Worm (Caenorhabditis elegans): ENCODE data around the gene ncs-6.

The ncs-6 gene

ce11 chrII:3546381-3546931 lies 18.1 kb upstream of the ncs-6 start, which contains the start of gene apd-3:
TSS of gene apd-3 (minus strand) at chrII:3546431.
- TF ChIP-seq fkh-2 (tag; optimal IDR thresholded peaks at IDR 0.05) (no peak), sea-2 (GFP tag; optimal IDR thresholded peaks at IDR 0.05) (no peak), nhr-25 (tag; optimal IDR thresholded peaks at IDR 0.05) (no peak), elt-3 (tag; optimal IDR thresholded peaks at IDR 0.05) (no peak), mdl-1 (tag; optimal IDR thresholded peaks at IDR 0.05) (no peak), eor-1 (tag; optimal IDR thresholded peaks at IDR 0.05) (no peak), nfya-1 (tag; optimal IDR thresholded peaks at IDR 0.05; ENCODE audit: insufficient read depth) (no peak), nhr-28 (tag; optimal IDR thresholded peaks at IDR 0.05) (no peak), pha-4 (tag; optimal IDR thresholded peaks at IDR 0.05) (no peak), ztf-4 (tag; optimal IDR thresholded peaks at IDR 0.05) (no peak), elt-2 (tag; optimal IDR thresholded peaks at IDR 0.05) (no peak), pqm-1 (tag; optimal IDR thresholded peaks at IDR 0.05) (no peak), R02D3.7 (tag; optimal IDR thresholded peaks at IDR 0.05) (no peak), lin-39 (tag; optimal IDR thresholded peaks at IDR 0.05) (no peak), fkh-10 (GFP tag; optimal IDR thresholded peaks at IDR 0.05) (no peak), nhr-77 (tag; optimal IDR thresholded peaks at IDR 0.05) (no peak)

DNA sequence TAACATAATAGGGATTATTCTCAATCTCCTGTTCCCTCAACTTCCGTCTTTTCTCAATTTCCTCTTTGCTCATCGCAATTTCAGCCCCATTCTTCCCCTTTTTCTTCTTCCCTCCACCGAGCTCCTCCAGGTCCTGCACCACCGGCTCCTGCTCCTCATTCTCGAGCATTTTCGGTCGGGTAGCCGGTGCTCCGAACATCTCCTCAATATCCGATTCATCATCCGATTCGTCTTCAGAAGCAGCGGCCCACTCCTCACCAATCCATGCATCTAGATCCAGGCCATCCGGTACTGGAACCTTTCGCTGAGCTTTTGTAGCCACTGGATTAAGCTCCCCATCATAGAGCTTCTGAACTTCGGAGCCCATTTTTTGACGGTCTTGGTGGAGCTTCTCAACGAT lies 11.8 kb upstream of the ncs-6 start:
- TF ChIP-seq sea-2 (GFP tag; optimal IDR thresholded peaks at IDR 0.05): no peak

DNA sequence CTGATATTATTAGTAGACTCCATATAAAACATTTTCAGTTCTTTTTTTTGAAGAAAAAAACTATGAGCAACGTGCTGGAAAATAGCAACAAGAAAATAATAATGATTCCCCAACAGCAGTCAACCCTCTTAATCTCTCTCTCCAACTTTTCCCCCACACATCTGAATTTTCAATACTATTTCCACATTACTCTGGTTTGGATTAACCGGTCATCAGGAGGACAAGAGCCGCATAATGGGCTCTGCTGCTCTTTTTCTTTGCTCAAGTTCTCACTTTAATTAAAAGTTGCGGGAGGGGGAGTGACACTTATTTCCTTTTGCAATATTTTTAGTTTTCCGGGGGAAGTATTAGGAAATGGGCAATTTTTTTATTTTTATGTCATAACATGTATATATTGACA lies 856 bp downstream of the ncs-6 start:
- TF ChIP-seq nhr-43 (tag; optimal IDR thresholded peaks at IDR 0.05; ENCODE audit: poor library complexity, severe bottlenecking) (no peak), elt-3 (tag; optimal IDR thresholded peaks at IDR 0.05) (no peak), lsy-12 (tag; optimal IDR thresholded peaks at IDR 0.05) (no peak), pqm-1 (tag; optimal IDR thresholded peaks at IDR 0.05) (no peak), fkh-10 (GFP tag; optimal IDR thresholded peaks at IDR 0.05) (no peak), ceh-9 (tag; optimal IDR thresholded peaks at IDR 0.05) (no peak), ztf-11 (tag; optimal IDR thresholded peaks at IDR 0.05) (no peak), ZK546.5 (tag; optimal IDR thresholded peaks at IDR 0.05) (no peak), nhr-67 (tag; optimal IDR thresholded peaks at IDR 0.05) (no peak), mdl-1 (tag; optimal IDR thresholded peaks at IDR 0.05) (no peak), lin-39 (tag; optimal IDR thresholded peaks at IDR 0.05) (no peak), R02D3.7 (tag; optimal IDR thresholded peaks at IDR 0.05) (no peak), ceh-28 (tag; optimal IDR thresholded peaks at IDR 0.05) (no peak), ceh-82 (tag; optimal IDR thresholded peaks at IDR 0.05) (no peak), jun-1 (tag; optimal IDR thresholded peaks at IDR 0.05) (no peak), ztf-4 (tag; optimal IDR thresholded peaks at IDR 0.05) (no peak), egl-27 (tag; optimal IDR thresholded peaks at IDR 0.05) (no peak), skn-1 (tag; optimal IDR thresholded peaks at IDR 0.05) (no peak), nhr-25 (tag; optimal IDR thresholded peaks at IDR 0.05) (no peak)

DNA sequence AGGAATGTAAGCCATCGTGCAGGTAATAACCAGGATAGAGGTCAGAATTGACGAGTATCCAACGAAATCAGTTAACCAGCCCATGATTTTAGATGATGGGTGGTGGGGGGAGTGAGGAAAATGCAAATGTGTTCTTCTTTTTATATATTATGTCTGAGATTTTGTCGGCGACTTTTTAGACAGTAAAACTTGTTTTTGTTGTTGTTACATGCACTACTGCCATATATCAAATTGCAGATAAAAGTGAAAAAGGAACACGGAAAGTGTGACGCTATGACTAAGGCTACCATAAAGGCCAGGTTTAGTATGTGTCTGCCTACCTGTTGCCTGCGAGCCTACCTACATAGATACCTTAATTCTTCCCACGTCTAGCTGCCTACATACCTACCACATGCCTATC lies 4.2 kb downstream of the ncs-6 start, which contains the start of gene col-72:
TSS of gene col-72 (minus strand) at position 101 of the 400 bp plus-strand sequence.
- TF ChIP-seq ztf-11 (tag; optimal IDR thresholded peaks at IDR 0.05) (no peak), fkh-2 (tag; optimal IDR thresholded peaks at IDR 0.05) (no peak), pha-4 (tag; optimal IDR thresholded peaks at IDR 0.05) (no peak), elt-1 (tag; optimal IDR thresholded peaks at IDR 0.05) (no peak), mml-1 (tag; optimal IDR thresholded peaks at IDR 0.05) (no peak)

ce11 chrII:3523547-3523946 lies 4.8 kb downstream of the ncs-6 start:
- TF ChIP-seq lin-39 (tag; optimal IDR thresholded peaks at IDR 0.05) (peak; percentile 52), nhr-43 (tag; optimal IDR thresholded peaks at IDR 0.05; ENCODE audit: poor library complexity, severe bottlenecking) (peak; percentile 33), nfya-1 (tag; optimal IDR thresholded peaks at IDR 0.05; ENCODE audit: insufficient read depth) (peak; percentile 75), nhr-11 (tag; optimal IDR thresholded peaks at IDR 0.05) (peak; percentile 42), pha-4 (tag; optimal IDR thresholded peaks at IDR 0.05) (peak; percentile 49), R02D3.7 (tag; optimal IDR thresholded peaks at IDR 0.05) (peak; percentile 14), nhr-23 (tag; optimal IDR thresholded peaks at IDR 0.05) (peak; percentile 70), snpc-4 (tag; optimal IDR thresholded peaks at IDR 0.05) (peak; percentile 2), lin-15B (tag; optimal IDR thresholded peaks at IDR 0.05) (peak; percentile 83)

Measured in whole organism, L3 larva.